Fruit fly (Drosophila melanogaster) whole organism, embryonic: ENCODE data around the gene CG11842.

Experiments used
- ATbp ChIP-seq: fragments of 200-800 bp; sonication (Bioruptor generic); optimal IDR thresholded peaks from 2 replicates; lab custom pipeline; 2017; ENCODE audit warnings: missing biosample characterization, mild to moderate bottlenecking, missing genetic modification characterization, missing genetic modification reagents
- CG11696 ChIP-seq: fragments of 200-800 bp; sonication (Bioruptor generic); IDR thresholded peaks from 2 replicates; pipeline ENCODE4 v1.3.6; 2022; ENCODE audit warnings: missing biosample characterization, missing genetic modification characterization
- CG12071 ChIP-seq: fragments of 200-800 bp; sonication (Bioruptor generic); optimal IDR thresholded peaks from 3 replicates; lab custom pipeline; 2018; ENCODE audit warnings: missing biosample characterization, mild to moderate bottlenecking, missing genetic modification characterization
- CG13424 ChIP-seq: fragments of 200-800 bp; sonication (Bioruptor generic); optimal IDR thresholded peaks from 2 replicates; lab custom pipeline; 2019; ENCODE audit warnings: missing biosample characterization, mild to moderate bottlenecking, missing genetic modification characterization, moderate library complexity
- CG14050 ChIP-seq: fragments of 200-800 bp; sonication (Bioruptor generic); IDR thresholded peaks from 3 replicates; pipeline ENCODE4 v1.3.6; 2022; ENCODE audit warnings: missing biosample characterization, missing genetic modification characterization
- CG15011 ChIP-seq: fragments of 200-800 bp; sonication (Bioruptor generic); optimal IDR thresholded peaks from 3 replicates; lab custom pipeline; 2018; ENCODE audit warnings: missing biosample characterization, mild to moderate bottlenecking, missing genetic modification characterization
- CG15514 ChIP-seq: fragments of 200-800 bp; sonication (Bioruptor generic); optimal IDR thresholded peaks from 3 replicates; lab custom pipeline; 2017; ENCODE audit warnings: missing biosample characterization, missing genetic modification characterization, mild to moderate bottlenecking, moderate library complexity, missing genetic modification reagents
- CG1647 ChIP-seq: fragments of 200-800 bp; sonication (Bioruptor generic); optimal IDR thresholded peaks from 3 replicates; lab custom pipeline; 2016; ENCODE audit warnings: missing biosample characterization, missing genetic modification characterization
- CG16815 ChIP-seq: fragments of 200-800 bp; sonication (Bioruptor generic); optimal IDR thresholded peaks from 3 replicates; lab custom pipeline; 2017; ENCODE audit warnings: missing biosample characterization, mild to moderate bottlenecking, missing genetic modification characterization
- CG1792 ChIP-seq: fragments of 200-800 bp; sonication (Bioruptor generic); optimal IDR thresholded peaks from 2 replicates; lab custom pipeline; 2016; ENCODE audit warnings: missing biosample characterization, missing genetic modification characterization
- CG2202 ChIP-seq: fragments of 200-800 bp; sonication (Bioruptor generic); optimal IDR thresholded peaks from 2 replicates; lab custom pipeline; 2018; ENCODE audit warnings: missing biosample characterization, mild to moderate bottlenecking, missing genetic modification characterization
- CG34376 ChIP-seq: fragments of 200-800 bp; sonication (Bioruptor generic); optimal IDR thresholded peaks from 2 replicates; lab custom pipeline; 2018; ENCODE audit warnings: missing biosample characterization, mild to moderate bottlenecking, missing genetic modification characterization
- CG5953 ChIP-seq: fragments of 200-800 bp; sonication (Bioruptor generic); IDR thresholded peaks from 2 replicates; pipeline ENCODE4 v1.3.6; 2022; ENCODE audit warnings: missing biosample characterization, missing genetic modification characterization
- CG6854 ChIP-seq: fragments of 200-800 bp; sonication (Bioruptor generic); optimal IDR thresholded peaks from 3 replicates; lab custom pipeline; 2017; ENCODE audit warnings: missing biosample characterization, mild to moderate bottlenecking, missing genetic modification characterization
- CG7357 ChIP-seq: fragments of 200-800 bp; sonication (Bioruptor generic); IDR thresholded peaks from 3 replicates; pipeline ENCODE4 v1.3.6; 2022; ENCODE audit warnings: missing biosample characterization, missing genetic modification characterization
- CG7372 ChIP-seq: fragments of 200-800 bp; sonication (Bioruptor generic); IDR thresholded peaks from 2 replicates; pipeline ENCODE4 v1.3.6; 2022; ENCODE audit warnings: missing biosample characterization, missing genetic modification characterization
- CG7839 ChIP-seq: fragments of 200-800 bp; sonication (Bioruptor generic); optimal IDR thresholded peaks from 3 replicates; lab custom pipeline; 2018; ENCODE audit warnings: missing biosample characterization, mild to moderate bottlenecking, missing genetic modification characterization, moderate library complexity
- CG8281 ChIP-seq: fragments of 200-800 bp; sonication (Bioruptor generic); optimal IDR thresholded peaks from 2 replicates; lab custom pipeline; 2018; ENCODE audit warnings: missing biosample characterization, mild to moderate bottlenecking, missing genetic modification characterization, moderate library complexity
- CG8388 ChIP-seq: fragments of 200-800 bp; sonication (Bioruptor generic); optimal IDR thresholded peaks from 2 replicates; lab custom pipeline; 2019; ENCODE audit warnings: missing biosample characterization, mild to moderate bottlenecking, missing genetic modification characterization, moderate library complexity
- CG9932 ChIP-seq: fragments of 200-800 bp; sonication (Bioruptor generic); IDR thresholded peaks from 2 replicates; pipeline ENCODE4 v1.3.6; 2022; ENCODE audit warnings: missing biosample characterization, missing genetic modification characterization
- CHES-1-like ChIP-seq: fragments of 200-800 bp; sonication (Bioruptor generic); optimal IDR thresholded peaks from 2 replicates; lab custom pipeline; 2016; ENCODE audit warnings: missing biosample characterization, missing genetic modification characterization
- Doc3 ChIP-seq: fragments of 200-800 bp; sonication (Bioruptor generic); IDR thresholded peaks from 3 replicates; pipeline ENCODE4 v1.3.6; 2022; ENCODE audit warnings: missing biosample characterization, missing genetic modification characterization; ENCODE audit not compliant: partially characterized antibody
- E2f1 ChIP-seq: fragments of 200-800 bp; sonication (Bioruptor generic); IDR thresholded peaks from 2 replicates; pipeline ENCODE4 v1.3.6; 2022; ENCODE audit warnings: missing biosample characterization, missing genetic modification characterization
- Eip74EF ChIP-seq, 2 experiments: fragments of 200-800 bp in 1 of 2; fragments of >200 bp in 1 of 2; sonication (Bioruptor generic) in 1 of 2; optimal IDR thresholded peaks; 2 replicates each; lab custom pipeline; 2017 to 2019; ENCODE audit warnings: missing biosample characterization in 2 of 2, missing genetic modification characterization in 2 of 2, mild to moderate bottlenecking in 1 of 2, moderate library complexity in 1 of 2
- Fer1 ChIP-seq: fragments of 200-800 bp; sonication (Bioruptor generic); optimal IDR thresholded peaks from 2 replicates; lab custom pipeline; 2017; ENCODE audit warnings: missing biosample characterization, mild to moderate bottlenecking, missing genetic modification characterization
- Hmx ChIP-seq: fragments of 200-800 bp; sonication (Bioruptor generic); optimal IDR thresholded peaks from 2 replicates; lab custom pipeline; 2016; ENCODE audit warnings: missing biosample characterization, missing genetic modification characterization
- Mrtf ChIP-seq: fragments of 200-800 bp; sonication (Bioruptor generic); IDR thresholded peaks from 3 replicates; pipeline ENCODE4 v1.3.6; 2022; ENCODE audit warnings: missing biosample characterization, missing genetic modification characterization
- ato ChIP-seq: fragments of 200-800 bp; sonication (Bioruptor generic); IDR thresholded peaks from 2 replicates; pipeline ENCODE4 v1.3.6; 2022; ENCODE audit warnings: missing biosample characterization, missing genetic modification characterization; ENCODE audit not compliant: partially characterized antibody
- cad ChIP-seq: fragments of >200 bp; optimal IDR thresholded peaks from 2 replicates; lab custom pipeline; 2017; ENCODE audit warnings: missing biosample characterization, missing genetic modification characterization
- cg ChIP-seq: fragments of 200-800 bp; sonication (Bioruptor generic); optimal IDR thresholded peaks from 3 replicates; lab custom pipeline; 2019; ENCODE audit warnings: missing biosample characterization, mild to moderate bottlenecking, missing genetic modification characterization, moderate library complexity
- crc ChIP-seq: fragments of 200-800 bp; sonication (Bioruptor generic); optimal IDR thresholded peaks from 2 replicates; lab custom pipeline; 2016; ENCODE audit warnings: missing biosample characterization, missing genetic modification characterization
- crp ChIP-seq, 2 experiments: fragments of 200-800 bp; sonication (Bioruptor generic); optimal IDR thresholded peaks; 2 replicates in 1 of 2; 3 replicates in 1 of 2; lab custom pipeline; 2017; ENCODE audit warnings: missing biosample characterization in 2 of 2, missing genetic modification characterization in 2 of 2, mild to moderate bottlenecking in 1 of 2, moderate library complexity in 1 of 2
- dpn ChIP-seq, 2 experiments: fragments of 200-800 bp; sonication (Bioruptor generic); optimal IDR thresholded peaks; 3 replicates each; lab custom pipeline; 2016; ENCODE audit warnings: missing biosample characterization in 2 of 2, missing genetic modification characterization in 2 of 2
- exex ChIP-seq: fragments of 200-800 bp; sonication (Bioruptor generic); optimal IDR thresholded peaks from 4 replicates; lab custom pipeline; 2018; ENCODE audit warnings: missing biosample characterization, mild to moderate bottlenecking, missing genetic modification characterization, moderate library complexity
- fd102C ChIP-seq: fragments of 200-800 bp; sonication (Bioruptor generic); optimal IDR thresholded peaks from 2 replicates; lab custom pipeline; 2018; ENCODE audit warnings: missing biosample characterization, mild to moderate bottlenecking, missing genetic modification characterization, moderate library complexity
- fd3F ChIP-seq: fragments of 200-800 bp; sonication (Bioruptor generic); optimal IDR thresholded peaks from 2 replicates; lab custom pipeline; 2018; ENCODE audit warnings: missing biosample characterization, mild to moderate bottlenecking, missing genetic modification characterization, moderate library complexity
- gcm ChIP-seq: fragments of 200-800 bp; sonication (Bioruptor generic); optimal IDR thresholded peaks from 2 replicates; lab custom pipeline; 2019; ENCODE audit warnings: missing biosample characterization, mild to moderate bottlenecking, missing genetic modification characterization, moderate library complexity
- gem ChIP-seq: fragments of 200-800 bp; sonication (Bioruptor generic); optimal IDR thresholded peaks from 2 replicates; lab custom pipeline; 2019; ENCODE audit warnings: missing biosample characterization, mild to moderate bottlenecking, missing genetic modification characterization, moderate library complexity
- lmd ChIP-seq: fragments of 200-800 bp; sonication (Bioruptor generic); IDR thresholded peaks from 2 replicates; pipeline ENCODE4 v1.3.6; 2022; ENCODE audit warnings: missing biosample characterization, missing genetic modification characterization
- nau ChIP-seq: fragments of 200-800 bp; sonication (Bioruptor generic); optimal IDR thresholded peaks from 3 replicates; lab custom pipeline; 2017; ENCODE audit warnings: missing biosample characterization, mild to moderate bottlenecking, missing genetic modification characterization, missing genetic modification reagents
- ro ChIP-seq: fragments of 200-800 bp; sonication (Bioruptor generic); IDR thresholded peaks from 2 replicates; pipeline ENCODE4 v1.3.6; 2022; ENCODE audit warnings: missing biosample characterization, missing genetic modification characterization
- row ChIP-seq: fragments of 200-800 bp; sonication (Bioruptor generic); IDR thresholded peaks from 3 replicates; pipeline ENCODE4 v1.3.6; 2022; ENCODE audit warnings: missing biosample characterization, missing genetic modification characterization
- run ChIP-seq: fragments of 200-800 bp; sonication (Bioruptor generic); optimal IDR thresholded peaks from 3 replicates; lab custom pipeline; 2018; ENCODE audit warnings: missing biosample characterization, mild to moderate bottlenecking, missing genetic modification characterization
- sens ChIP-seq: fragments of 200-800 bp; sonication (Bioruptor generic); peaks from one replicate; lab custom pipeline; 2016; ENCODE audit warnings: missing biosample characterization, missing genetic modification characterization
- tap ChIP-seq: fragments of 200-800 bp; optimal IDR thresholded peaks from 3 replicates; lab custom pipeline; 2019; ENCODE audit warnings: missing biosample characterization, mild to moderate bottlenecking, missing genetic modification characterization, moderate library complexity
- toy ChIP-seq: fragments of 200-800 bp; sonication (Bioruptor generic); IDR thresholded peaks from 2 replicates; pipeline ENCODE4 v1.3.6; 2022; ENCODE audit warnings: missing biosample characterization, missing genetic modification characterization
- twi ChIP-seq: fragments of 200-800 bp; optimal IDR thresholded peaks from 2 replicates; lab custom pipeline; 2019; ENCODE audit warnings: missing biosample characterization, mild to moderate bottlenecking, missing genetic modification characterization, moderate library complexity
- tx ChIP-seq: fragments of 200-800 bp; sonication (Bioruptor generic); optimal IDR thresholded peaks from 2 replicates; lab custom pipeline; 2016; ENCODE audit warnings: missing biosample characterization, missing genetic modification characterization

The CG11842 gene

dm6 chr3R:29068430-29069207, 16.1 kb downstream of the CG11842 start (continued):
- TF ChIP-seq nau (peak; percentile 0), fd102C (GFP tag; lab: Kevin White, UChicago) (no peak), gcm (GFP tag; lab: Kevin White, UChicago) (peak; percentile 18), CG12071 (GFP tag; lab: Kevin White, UChicago) (peak; percentile 31), Hmx (GFP tag; lab: Kevin White, UChicago) (no peak), CG7839 (peak; percentile 59), CG8388 (GFP tag; lab: Kevin White, UChicago) (peak; percentile 13), crc (GFP tag; lab: Kevin White, UChicago) (peak; percentile 13), CG9932 (0 out of 2 replicates have a peak, but pooled peaks have one; percentile 18), CG7372 (GFP tag; lab: Robert Waterston, UW) (0 out of 2 replicates have a peak, but pooled peaks have one; percentile 11), exex (tag; lab: Kevin White, UChicago) (peak; percentile 14), CG14050 (peak; percentile 49; the same call in 1 of the 3 replicates), twi (no peak), Doc3 (GFP tag; lab: Robert Waterston, UW) (no peak), CG8281 (tag; lab: Kevin White, UChicago) (peak; percentile 17), row (GFP tag; lab: Robert Waterston, UW) (peak; percentile 64), E2f1 (GFP tag; lab: Robert Waterston, UW) (0 out of 2 replicates have a peak, but pooled peaks have one; percentile 17), ro (no peak), fd3F (GFP tag; lab: Kevin White, UChicago) (peak; percentile 20), CG7357 (GFP tag; lab: Robert Waterston, UW) (peak; percentile 29; the same call in 1 of the 3 replicates), CG1792 (GFP tag; lab: Kevin White, UChicago) (no peak), CG5953 (GFP tag; lab: Robert Waterston, UW) (no peak), CG16815 (GFP tag; lab: Kevin White, UChicago) (no peak), tap (tag; lab: Kevin White, UChicago) (peak; percentile 48), CG34376 (GFP tag; lab: Kevin White, UChicago) (peak; percentile 23), ato (GFP tag; lab: Robert Waterston, UW) (no peak), ATbp (GFP tag; lab: Kevin White, UChicago) (peak; percentile 38), Fer1 (GFP tag; lab: Kevin White, UChicago) (peak; percentile 52), tx (GFP tag; lab: Kevin White, UChicago) (peak; percentile 29), dpn (GFP tag; optimal IDR thresholded peaks at IDR 0.05; lab: Kevin White, UChicago) (peak; percentile 12 to 39), CG11696 (peak; percentile 92), crp (GFP tag; optimal IDR thresholded peaks at IDR 0.05; lab: Kevin White, UChicago) (no peak), CG6854 (no peak), CG1647 (GFP tag; lab: Kevin White, UChicago) (no peak), Mrtf (GFP tag; lab: Robert Waterston, UW) (no peak), lmd (GFP tag; lab: Robert Waterston, UW) (peak; percentile 61; the same call in 1 of the 2 replicates), run (tag; lab: Kevin White, UChicago) (no peak), Eip74EF (GFP tag; optimal IDR thresholded peaks at IDR 0.05; lab: Kevin White, UChicago) (no peak), cad (no peak), sens (GFP tag; lab: Kevin White, UChicago) (peak; percentile 85), CHES-1-like (GFP tag; lab: Kevin White, UChicago) (peak; percentile 25), gem (tag; lab: Kevin White, UChicago) (peak; percentile 62), cg (no peak), CG15011 (GFP tag; lab: Kevin White, UChicago) (peak; percentile 26), CG15514 (GFP tag; lab: Kevin White, UChicago) (peak; percentile 19), CG2202 (tag; lab: Kevin White, UChicago) (no peak), toy (no peak), CG13424 (peak; percentile 53)
